Worm (Caenorhabditis elegans): ENCODE data around the gene prmt-5.

DNA sequence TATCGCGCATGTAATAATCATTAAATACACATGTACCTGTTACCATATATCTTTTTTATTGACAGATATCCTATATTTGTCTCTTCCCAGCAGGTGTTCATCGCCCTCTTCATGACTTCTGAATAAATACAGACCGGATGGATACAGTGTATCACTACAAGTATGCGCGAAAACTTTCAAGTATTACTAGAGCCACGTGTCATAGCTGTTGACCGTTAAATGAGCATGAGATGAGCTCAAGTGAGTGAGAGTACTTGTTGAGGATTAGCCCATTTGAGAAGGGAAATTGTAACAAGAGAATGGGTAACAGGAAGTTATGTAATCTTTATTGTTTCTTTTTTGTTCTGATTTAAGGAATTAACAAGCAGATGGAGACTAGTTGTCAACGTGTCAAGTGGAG, 14.7 kb downstream of the prmt-5 start:
- TF ChIP-seq die-1 (tag; optimal IDR thresholded peaks at IDR 0.05) (no peak), K12H6.12 (tag; optimal IDR thresholded peaks at IDR 0.05) (no peak), let-526 (GFP tag; IDR thresholded peaks at IDR 0.05) (no peak), madf-10 (tag; optimal IDR thresholded peaks at IDR 0.05) (no peak), F22D6.2 (tag; optimal IDR thresholded peaks at IDR 0.05) (no peak), attf-3 (GFP tag; conservative IDR thresholded peaks at IDR 0.05) (no peak)
